In genomic region chr3R:25591500-25591899, dm6 we compare ENCODE assay signal across 3 fruit fly cellular contexts.
TF ChIP-seq lines count a peak whose summit lies in the region.

No protein-coding gene starts in this region.

- peak; percentile 92 to 95 for TF ChIP-seq CTCF in S2 (optimal IDR thresholded peaks at IDR 0.05; lab: Kevin White, UChicago)
- TF ChIP-seq CTCF in whole organism, embryonic (GFP tag; optimal IDR thresholded peaks at IDR 0.05; lab: Kevin White, UChicago) = peak; percentile 91

TF ChIP-seq in whole organism, embryonic, 481 proteins besides CTCF, POLR2A, EP300 and RAD21 (continues in another document):
- TF ChIP-seq Bgb (GFP tag; IDR thresholded peaks at IDR 0.05; lab: Robert Waterston, UW; ENCODE audit: partially characterized antibody) (peak; percentile 33; the same call in 1 of the 2 replicates), CG18599 (GFP tag; optimal IDR thresholded peaks at IDR 0.05; lab: Kevin White, UChicago) (peak; percentile 27), CG10979 (tag; optimal IDR thresholded peaks at IDR 0.05; lab: Kevin White, UChicago) (peak; percentile 7), ci (GFP tag; IDR thresholded peaks at IDR 0.05; lab: Robert Waterston, UW) (peak; percentile 45; the same call in 1 of the 3 replicates), tx (GFP tag; optimal IDR thresholded peaks at IDR 0.05; lab: Kevin White, UChicago) (no peak), sens (GFP tag; lab: Kevin White, UChicago) (peak; percentile 74), mld (GFP tag; IDR thresholded peaks at IDR 0.05; lab: Robert Waterston, UW; ENCODE audit: partially characterized antibody) (no peak), CG2116 (GFP tag; optimal IDR thresholded peaks at IDR 0.05; lab: Kevin White, UChicago) (no peak), sqz (GFP tag; optimal IDR thresholded peaks at IDR 0.05; lab: Kevin White, UChicago) (no peak), YL-1 (GFP tag; optimal IDR thresholded peaks at IDR 0.05; lab: Kevin White, UChicago) (no peak), CG2712 (tag; optimal IDR thresholded peaks at IDR 0.05; lab: Kevin White, UChicago) (peak; percentile 33), Hr3 (GFP tag; optimal IDR thresholded peaks at IDR 0.05; lab: Kevin White, UChicago) (no peak), CG7271 (tag; optimal IDR thresholded peaks at IDR 0.05; lab: Kevin White, UChicago) (peak; percentile 5), CG11696 (GFP tag; IDR thresholded peaks at IDR 0.05; lab: Robert Waterston, UW) (no peak), org-1 (GFP tag; optimal IDR thresholded peaks at IDR 0.05; lab: Kevin White, UChicago) (no peak), amos (GFP tag; IDR thresholded peaks at IDR 0.05; lab: Robert Waterston, UW; ENCODE audit: partially characterized antibody) (peak; percentile 71; the same call in 1 of the 2 replicates), Sox102F (GFP tag; optimal IDR thresholded peaks at IDR 0.05; lab: Kevin White, UChicago) (no peak), CG10267 (tag; optimal IDR thresholded peaks at IDR 0.05; lab: Kevin White, UChicago) (peak; percentile 39), CG5180 (GFP tag; optimal IDR thresholded peaks at IDR 0.05; lab: Kevin White, UChicago) (no peak), Med (GFP tag; lab: Kevin White, UChicago) (peak; percentile 27), Trl (optimal IDR thresholded peaks at IDR 0.05; lab: Kevin White, UChicago) (no peak), Trl (GFP tag; optimal IDR thresholded peaks at IDR 0.05; lab: Kevin White, UChicago) (peak; percentile 28), sob (GFP tag; IDR thresholded peaks at IDR 0.05; lab: Robert Waterston, UW) (0 out of 2 replicates have a peak, but pooled peaks have one; percentile 15), CG18764 (GFP tag; optimal IDR thresholded peaks at IDR 0.05; lab: Kevin White, UChicago) (peak; percentile 21), Antp (GFP tag; optimal IDR thresholded peaks at IDR 0.05; lab: Kevin White, UChicago) (peak; percentile 6), trem (tag; optimal IDR thresholded peaks at IDR 0.05; lab: Kevin White, UChicago) (peak; percentile 24), CG13894 (tag; optimal IDR thresholded peaks at IDR 0.05; lab: Kevin White, UChicago) (peak; percentile 30), CG16813 (GFP tag; IDR thresholded peaks at IDR 0.05; lab: Robert Waterston, UW; ENCODE audit: partially characterized antibody) (peak; percentile 40; the same call in 1 of the 3 replicates), CG15514 (GFP tag; optimal IDR thresholded peaks at IDR 0.05; lab: Kevin White, UChicago) (peak; percentile 14), CG14710 (tag; optimal IDR thresholded peaks at IDR 0.05; lab: Kevin White, UChicago) (peak; percentile 24), Xrp1 (GFP tag; IDR thresholded peaks at IDR 0.05; lab: Robert Waterston, UW) (peak; percentile 54; the same call in 1 of the 2 replicates), aop (GFP tag; IDR thresholded peaks at IDR 0.05; lab: Robert Waterston, UW) (no peak), Meics (GFP tag; optimal IDR thresholded peaks at IDR 0.05; lab: Kevin White, UChicago) (peak; percentile 2), CG15696 (tag; optimal IDR thresholded peaks at IDR 0.05; lab: Kevin White, UChicago) (peak; percentile 40), phol (tag; optimal IDR thresholded peaks at IDR 0.05; lab: Kevin White, UChicago) (peak; percentile 71), Elba2 (GFP tag; optimal IDR thresholded peaks at IDR 0.05; lab: Kevin White, UChicago) (no peak), Pdp1 (GFP tag; optimal IDR thresholded peaks at IDR 0.05; lab: Kevin White, UChicago) (no peak), CG14965 (GFP tag; optimal IDR thresholded peaks at IDR 0.05; lab: Kevin White, UChicago; ENCODE audit: borderline replicate concordance) (peak; percentile 97), CG1603 (tag; optimal IDR thresholded peaks at IDR 0.05; lab: Kevin White, UChicago) (peak; percentile 3), ssp (GFP tag; IDR thresholded peaks at IDR 0.05; lab: Robert Waterston, UW) (no peak), Rfx (GFP tag; IDR thresholded peaks at IDR 0.05; lab: Robert Waterston, UW) (0 out of 2 replicates have a peak, but pooled peaks have one; percentile 5), CG1024 (GFP tag; IDR thresholded peaks at IDR 0.05; lab: Robert Waterston, UW) (no peak), abd-A (tag; optimal IDR thresholded peaks at IDR 0.05; lab: Kevin White, UChicago) (peak; percentile 42), Myb (GFP tag; optimal IDR thresholded peaks at IDR 0.05; lab: Kevin White, UChicago) (peak; percentile 21)

TF ChIP-seq in whole organism, prepupa, 60 proteins besides CTCF, POLR2A, EP300 and RAD21:
- TF ChIP-seq CG6854 (GFP tag; optimal IDR thresholded peaks at IDR 0.05; lab: Kevin White, UChicago) (no peak), svp (GFP tag; lab: Kevin White, UChicago) (peak; percentile 31)
